Worm (Caenorhabditis elegans): ENCODE measurements around the gene K06G5.1.

K06G5.1 gene

DNA sequence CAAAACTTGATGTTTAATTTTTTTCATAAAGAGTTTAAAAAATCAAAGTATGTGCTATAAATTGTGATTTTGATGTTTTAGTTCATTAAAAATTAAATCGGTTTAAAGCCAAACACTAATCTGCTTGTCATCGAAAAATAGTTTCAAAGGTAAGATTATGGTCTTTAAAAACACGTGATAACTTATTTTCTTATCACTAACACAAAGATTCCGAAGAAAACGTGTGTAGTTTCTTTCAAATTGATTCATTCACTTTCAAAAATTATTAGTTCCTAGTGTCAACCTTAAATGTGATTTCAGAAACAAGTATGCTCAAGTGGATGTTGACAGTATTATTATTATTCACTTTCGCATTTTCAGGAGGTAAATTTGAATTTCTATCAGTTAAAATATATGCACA, 41.2 kb downstream of the K06G5.1 start, which contains the start of gene E02H4.7:
Gene E02H4.7, plus strand, starts transcription at position 301 of the 400 bp plus-strand sequence.
- TF ChIP-seq nfya-1 (tag; optimal IDR thresholded peaks at IDR 0.05) (no peak), hlh-6 (tag; optimal IDR thresholded peaks at IDR 0.05) (no peak), unc-42 (tag; optimal IDR thresholded peaks at IDR 0.05) (no peak), ceh-9 (tag; optimal IDR thresholded peaks at IDR 0.05) (no peak), F13H6.1 (tag; optimal IDR thresholded peaks at IDR 0.05) (no peak), ttx-3 (tag; optimal IDR thresholded peaks at IDR 0.05) (no peak), elt-4 (tag; optimal IDR thresholded peaks at IDR 0.05) (no peak), sox-4 (tag; optimal IDR thresholded peaks at IDR 0.05) (no peak), elt-2 (tag; optimal IDR thresholded peaks at IDR 0.05) (no peak), pag-3 (tag; optimal IDR thresholded peaks at IDR 0.05; ENCODE audit: borderline replicate concordance) (no peak), mec-3 (tag; optimal IDR thresholded peaks at IDR 0.05; ENCODE audit: borderline replicate concordance) (no peak)

DNA sequence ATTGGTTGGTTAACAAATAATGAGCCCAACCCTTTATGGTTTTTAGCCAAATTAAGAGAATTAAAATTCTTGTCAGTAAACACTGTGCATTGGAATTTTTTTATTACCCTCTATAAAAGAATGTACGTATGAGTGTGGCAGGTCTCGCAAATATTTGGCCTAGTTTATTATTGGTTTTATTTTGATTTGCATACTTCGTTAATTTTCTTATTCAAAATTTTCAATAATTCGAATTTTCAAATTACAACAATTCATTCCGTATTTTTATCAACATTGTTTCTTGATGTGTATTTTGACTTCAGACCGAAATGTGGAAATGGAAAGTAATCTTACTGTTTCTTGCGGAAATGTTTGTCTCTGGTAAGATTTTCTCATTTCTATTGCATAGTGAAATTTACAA, 42.9 kb downstream of the K06G5.1 start, which contains the start of gene E02H4.4:
Gene E02H4.4, plus strand, starts transcription at position 301 of the 400 bp plus-strand sequence.
- no peak for TF ChIP-seq ceh-48 (tag; optimal IDR thresholded peaks at IDR 0.05)
- no peak for TF ChIP-seq pat-9 (tag; optimal IDR thresholded peaks at IDR 0.05)
- no peak for TF ChIP-seq Y22D7AL.16 (tag; optimal IDR thresholded peaks at IDR 0.05)
- no peak for TF ChIP-seq pag-3 (tag; optimal IDR thresholded peaks at IDR 0.05; ENCODE audit: borderline replicate concordance)
- no peak for TF ChIP-seq ceh-19 (GFP tag; optimal IDR thresholded peaks at IDR 0.05)

DNA sequence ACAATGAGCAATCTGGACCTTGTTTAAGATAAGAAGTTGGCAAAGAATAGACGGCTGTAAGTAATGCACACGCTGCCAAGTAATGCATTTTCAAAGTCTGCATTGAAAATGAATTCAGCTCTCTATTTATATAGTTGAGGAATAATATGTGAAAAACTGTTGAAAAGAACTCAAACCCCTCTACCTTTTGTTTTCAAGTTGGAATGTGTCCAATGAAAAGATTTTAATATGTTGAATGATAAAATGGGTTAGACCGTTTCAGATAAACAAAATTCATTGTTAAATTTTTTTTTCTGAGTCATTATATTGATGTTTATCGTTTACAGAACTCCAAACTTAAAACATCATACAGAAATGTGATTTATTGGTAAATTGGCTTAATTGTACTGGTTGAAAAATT, 48.7 kb downstream of the K06G5.1 start, which contains the start of gene E02H4.8:
Gene E02H4.8, minus strand, starts transcription at position 101 of the 400 bp plus-strand sequence.
- TF ChIP-seq F13H6.1 (tag; optimal IDR thresholded peaks at IDR 0.05) (no peak), pha-4 (tag; optimal IDR thresholded peaks at IDR 0.05) (no peak), unc-55 (GFP tag; optimal IDR thresholded peaks at IDR 0.05) (no peak), lin-11 (tag; optimal IDR thresholded peaks at IDR 0.05) (no peak)

DNA sequence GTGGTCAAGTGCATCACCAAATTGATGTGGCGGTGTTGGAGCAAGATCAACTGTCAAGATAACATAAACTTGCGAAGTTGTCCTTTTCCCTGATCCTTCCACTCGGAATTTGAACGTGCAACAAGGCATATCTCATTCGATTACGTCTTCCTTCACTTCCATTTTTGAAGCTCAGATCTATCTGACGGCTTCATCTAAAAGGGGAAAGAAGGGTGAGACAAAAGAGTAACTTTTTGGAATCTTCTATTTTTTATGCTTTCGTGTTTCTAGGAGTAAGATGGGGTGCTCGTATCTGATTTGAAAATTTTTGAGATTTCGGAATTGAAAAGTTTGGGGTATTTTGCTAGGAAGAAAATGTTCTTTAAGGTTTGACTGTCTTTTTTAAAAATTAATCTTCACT, 52.4 kb downstream of the K06G5.1 start:
- TF ChIP-seq F13H6.1 (tag; optimal IDR thresholded peaks at IDR 0.05) = no peak

DNA sequence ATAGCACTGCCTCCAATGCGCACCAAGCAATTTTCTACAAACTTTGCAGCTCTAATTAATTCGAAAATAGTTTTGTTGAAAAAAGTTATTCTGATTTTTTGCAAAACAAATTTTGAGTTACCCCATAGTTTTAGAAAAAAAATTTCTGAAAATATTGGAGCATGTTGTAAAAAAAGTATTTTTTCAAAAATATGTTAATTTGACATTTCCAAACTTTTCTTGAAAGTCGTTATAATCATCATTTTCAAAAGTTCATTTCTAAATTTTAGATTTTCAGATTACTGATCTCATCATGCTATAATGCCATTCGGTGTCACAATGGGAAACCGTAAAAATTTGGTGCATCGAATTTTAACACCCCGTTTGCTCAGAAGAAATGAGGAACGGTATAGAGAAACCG, 53.0 kb downstream of the K06G5.1 start, which contains the start of gene del-1:
Gene del-1, plus strand, starts transcription at position 301 of the 400 bp plus-strand sequence.
- TF ChIP-seq ets-4 (tag; optimal IDR thresholded peaks at IDR 0.05) = no peak
- TF ChIP-seq fax-1 (tag; optimal IDR thresholded peaks at IDR 0.05) = no peak
- no peak for TF ChIP-seq ceh-2 (tag; optimal IDR thresholded peaks at IDR 0.05)
- no peak for TF ChIP-seq hlh-15 (tag; optimal IDR thresholded peaks at IDR 0.05)
- TF ChIP-seq dmd-4 (tag; optimal IDR thresholded peaks at IDR 0.05; ENCODE audit: borderline replicate concordance) = no peak
- TF ChIP-seq T23F11.4 (GFP tag; optimal IDR thresholded peaks at IDR 0.05) = no peak
- no peak for TF ChIP-seq ceh-22 (tag; optimal IDR thresholded peaks at IDR 0.05)
